Worm (Caenorhabditis elegans) whole organism, mixed stage, embryonic: ENCODE results near the gene str-32.
"Not testable (repeated sequence)": the region's sequence is repeated elsewhere in the genome, so short reads cannot be mapped to it uniquely, and the experiment has no call there.

ENCODE experiments used
- M03D4.4 ChIP-seq: sonication (generic microtip); optimal IDR thresholded peaks from 2 replicates; lab custom pipeline; 2017; ENCODE audit warnings: mild to moderate bottlenecking, missing genetic modification characterization, missing compliant biosample characterization
- bed-3 ChIP-seq: fragments of 200-800 bp; sonication (Bioruptor generic); optimal IDR thresholded peaks from 3 replicates; lab custom pipeline; 2018; ENCODE audit warnings: mild to moderate bottlenecking, missing genetic modification characterization, moderate library complexity, missing compliant biosample characterization
- blmp-1 ChIP-seq: fragments of 150-350 bp; optimal IDR thresholded peaks from 2 replicates; lab custom pipeline; 2014; ENCODE audit warnings: missing biosample characterization, missing genetic modification characterization
- ceh-39 ChIP-seq: fragments of 150-350 bp; optimal IDR thresholded peaks from 2 replicates; lab custom pipeline; 2014; ENCODE audit warnings: missing biosample characterization, missing genetic modification characterization
- ceh-83 ChIP-seq: fragments of 200-800 bp; sonication (Bioruptor generic); optimal IDR thresholded peaks from 2 replicates; lab custom pipeline; 2018; ENCODE audit warnings: mild to moderate bottlenecking, missing genetic modification characterization, missing compliant biosample characterization
- ces-1 ChIP-seq: fragments of 150-350 bp; optimal IDR thresholded peaks from 2 replicates; lab custom pipeline; 2014; ENCODE audit warnings: missing biosample characterization, missing genetic modification reagents, missing genetic modification characterization
- cnd-1 ChIP-seq: fragments of 200-800 bp; sonication (Bioruptor generic); optimal IDR thresholded peaks from 2 replicates; lab custom pipeline; 2018; ENCODE audit warnings: mild to moderate bottlenecking, missing genetic modification characterization, missing compliant biosample characterization
- drap-1 ChIP-seq: fragments of 200-800 bp; sonication (Bioruptor generic); optimal IDR thresholded peaks from 3 replicates; lab custom pipeline; 2018; ENCODE audit warnings: mild to moderate bottlenecking, missing genetic modification characterization, missing compliant biosample characterization
- elt-1 ChIP-seq: sonication (generic microtip); optimal IDR thresholded peaks from 2 replicates; lab custom pipeline; 2017; ENCODE audit warnings: missing genetic modification characterization, mild to moderate bottlenecking, missing compliant biosample characterization, antibody characterized with exemption, moderate library complexity, borderline replicate concordance; ENCODE audit not compliant: insufficient read depth
- elt-3 ChIP-seq: fragments of 150-350 bp; optimal IDR thresholded peaks from 2 replicates; lab custom pipeline; 2014; ENCODE audit warnings: missing biosample characterization, missing genetic modification characterization
- flh-1 ChIP-seq: fragments of 200-800 bp; sonication (Bioruptor generic); optimal IDR thresholded peaks from 2 replicates; lab custom pipeline; 2018; ENCODE audit warnings: mild to moderate bottlenecking, missing genetic modification characterization, moderate library complexity, missing compliant biosample characterization
- ham-2 ChIP-seq: fragments of 200-800 bp; sonication (Bioruptor generic); optimal IDR thresholded peaks from 2 replicates; lab custom pipeline; 2018; ENCODE audit warnings: mild to moderate bottlenecking, missing genetic modification characterization, missing compliant biosample characterization
- hlh-1 ChIP-seq: fragments of 150-350 bp; optimal IDR thresholded peaks from 2 replicates; lab custom pipeline; 2014; ENCODE audit warnings: missing biosample characterization, missing genetic modification reagents, missing genetic modification characterization
- lin-13 ChIP-seq: fragments of 150-350 bp; optimal IDR thresholded peaks from 2 replicates; lab custom pipeline; 2014; ENCODE audit warnings: missing biosample characterization, missing genetic modification characterization
- lin-32 ChIP-seq: fragments of 200-800 bp; sonication (Bioruptor generic); optimal IDR thresholded peaks from 2 replicates; lab custom pipeline; 2018; ENCODE audit warnings: mild to moderate bottlenecking, missing genetic modification characterization, missing compliant biosample characterization
- lsy-2 ChIP-seq: fragments of 150-350 bp; optimal IDR thresholded peaks from 2 replicates; lab custom pipeline; 2014; ENCODE audit warnings: missing biosample characterization, missing genetic modification characterization
- mab-5 ChIP-seq: fragments of 150-350 bp; optimal IDR thresholded peaks from 2 replicates; lab custom pipeline; 2014; ENCODE audit warnings: missing biosample characterization, missing genetic modification characterization
- mep-1 ChIP-seq: fragments of 150-350 bp; optimal IDR thresholded peaks from 2 replicates; lab custom pipeline; 2017; ENCODE audit warnings: missing biosample characterization, missing genetic modification reagents, missing genetic modification characterization, inconsistent platforms
- mls-2 ChIP-seq: sonication (generic microtip); optimal IDR thresholded peaks from 2 replicates; lab custom pipeline; 2016; ENCODE audit warnings: mild to moderate bottlenecking, missing genetic modification characterization, moderate library complexity, missing compliant biosample characterization
- nhr-12 ChIP-seq: fragments of 150-350 bp; optimal IDR thresholded peaks from 2 replicates; lab custom pipeline; 2014; ENCODE audit warnings: missing biosample characterization, missing genetic modification characterization
- nhr-2 ChIP-seq: fragments of 150-350 bp; optimal IDR thresholded peaks from 2 replicates; lab custom pipeline; 2014; ENCODE audit warnings: missing biosample characterization, missing genetic modification characterization
- nhr-237 ChIP-seq: fragments of 150-350 bp; optimal IDR thresholded peaks from 2 replicates; lab custom pipeline; 2014; ENCODE audit warnings: missing biosample characterization, missing genetic modification characterization
- nhr-76 ChIP-seq: sonication (generic microtip); optimal IDR thresholded peaks from 2 replicates; lab custom pipeline; 2017; ENCODE audit warnings: missing biosample characterization, missing genetic modification characterization
- pha-4 ChIP-seq: fragments of 150-350 bp; optimal IDR thresholded peaks from 2 replicates; lab custom pipeline; 2018; ENCODE audit warnings: missing biosample characterization, missing genetic modification reagents, missing genetic modification characterization
- sem-2 ChIP-seq: fragments of 200-800 bp; sonication (Bioruptor generic); optimal IDR thresholded peaks from 2 replicates; lab custom pipeline; 2018; ENCODE audit warnings: mild to moderate bottlenecking, missing genetic modification characterization, missing compliant biosample characterization
- snpc-4 ChIP-seq: fragments of 150-350 bp; optimal IDR thresholded peaks from 2 replicates; lab custom pipeline; 2014; ENCODE audit warnings: missing biosample characterization, missing genetic modification characterization
- sptf-1 ChIP-seq: sonication (generic microtip); optimal IDR thresholded peaks from 2 replicates; lab custom pipeline; 2017; ENCODE audit warnings: mild to moderate bottlenecking, missing genetic modification characterization, moderate library complexity, missing compliant biosample characterization
- tbx-8 ChIP-seq: fragments of 200-800 bp; sonication (Bioruptor generic); optimal IDR thresholded peaks from 2 replicates; lab custom pipeline; 2018; ENCODE audit warnings: mild to moderate bottlenecking, missing genetic modification characterization, moderate library complexity, missing compliant biosample characterization
- unc-120 ChIP-seq: sonication (generic microtip); optimal IDR thresholded peaks from 2 replicates; lab custom pipeline; 2017; ENCODE audit warnings: missing genetic modification characterization, missing compliant biosample characterization; ENCODE audit not compliant: poor library complexity, severe bottlenecking
- unc-39 ChIP-seq: fragments of 150-350 bp; optimal IDR thresholded peaks from 2 replicates; lab custom pipeline; 2014; ENCODE audit warnings: missing biosample characterization, missing genetic modification characterization
- unc-62 ChIP-seq: fragments of 150-350 bp; optimal IDR thresholded peaks from 2 replicates; lab custom pipeline; 2014; ENCODE audit warnings: missing biosample characterization, missing genetic modification reagents, missing genetic modification characterization
- zip-8 ChIP-seq: fragments of 150-350 bp; optimal IDR thresholded peaks from 2 replicates; lab custom pipeline; 2014; ENCODE audit warnings: missing biosample characterization, missing genetic modification characterization

Gene str-32

ce11 chrV:4905953-4906352, 24.7 kb upstream of the str-32 start, which contains the start of gene ugt-14:
Gene ugt-14 (plus strand): TSS chrV:4906253.
- no peak for TF ChIP-seq M03D4.4 (tag; lab: Kevin White, UChicago)
- no peak for TF ChIP-seq unc-62 (GFP tag; lab: Kevin White, UChicago)
- no peak for TF ChIP-seq ces-1
- TF ChIP-seq lsy-2 (tag; lab: Kevin White, UChicago) = no peak
- TF ChIP-seq unc-120 (tag; lab: Kevin White, UChicago) = no peak
- no peak for TF ChIP-seq mls-2 (tag; lab: Kevin White, UChicago)

DNA sequence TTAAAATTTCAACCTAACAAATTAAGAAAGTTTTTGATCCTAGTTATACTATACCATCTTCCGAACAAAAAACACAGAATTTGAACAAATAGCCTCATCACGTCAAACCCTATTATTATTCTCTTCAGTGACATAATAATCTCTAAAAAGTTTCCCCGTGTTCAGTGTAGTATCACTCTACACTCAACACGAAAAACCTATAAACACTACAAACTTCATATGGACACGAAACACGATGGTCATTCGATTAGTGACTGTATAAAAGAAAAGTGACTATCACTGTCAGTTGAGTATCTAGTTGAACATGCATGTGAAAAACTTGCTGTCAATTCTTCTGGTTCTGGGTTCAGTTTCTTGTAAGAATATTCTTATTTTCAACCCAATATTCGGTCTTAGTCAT, 22.4 kb upstream of the str-32 start, which contains the start of gene ugt-8:
ugt-8 (plus strand) TSS at position 235 of the 400 bp plus-strand sequence.
- no peak for TF ChIP-seq nhr-2 (tag; lab: Kevin White, UChicago)
- no peak for TF ChIP-seq unc-120 (tag; lab: Kevin White, UChicago)
- no peak for TF ChIP-seq unc-62 (GFP tag; lab: Kevin White, UChicago)
- TF ChIP-seq ham-2 (GFP tag; lab: Kevin White, UChicago) = no peak
- no peak for TF ChIP-seq ceh-83 (GFP tag; lab: Kevin White, UChicago)
- no peak for TF ChIP-seq blmp-1 (tag; lab: Kevin White, UChicago)
- no peak for TF ChIP-seq mep-1 (tag; lab: Kevin White, UChicago)
- no peak for TF ChIP-seq nhr-237 (tag; lab: Kevin White, UChicago)
- TF ChIP-seq cnd-1 (tag; lab: Kevin White, UChicago) = no peak
- no peak for TF ChIP-seq lin-32 (GFP tag; lab: Kevin White, UChicago)
- no peak for TF ChIP-seq M03D4.4 (tag; lab: Kevin White, UChicago)
- TF ChIP-seq ceh-39 = no peak
- no peak for TF ChIP-seq zip-8 (tag; lab: Kevin White, UChicago)

- TF ChIP-seq lsy-2 (tag; lab: Kevin White, UChicago) = no peak
- no peak for TF ChIP-seq lin-32 (GFP tag; lab: Kevin White, UChicago)
- TF ChIP-seq drap-1 (GFP tag; lab: Kevin White, UChicago) = no peak
- no peak for TF ChIP-seq hlh-1
- no peak for TF ChIP-seq nhr-76 (tag; lab: Kevin White, UChicago)
- no peak for TF ChIP-seq elt-3
- no peak for TF ChIP-seq tbx-8 (GFP tag; lab: Kevin White, UChicago)
- no peak for TF ChIP-seq flh-1
- no peak for TF ChIP-seq unc-39 (tag; lab: Kevin White, UChicago)
- no peak for TF ChIP-seq nhr-2 (tag; lab: Kevin White, UChicago)
- TF ChIP-seq lin-13 (tag; lab: Kevin White, UChicago) = no peak
- TF ChIP-seq unc-62 (GFP tag; lab: Kevin White, UChicago) = no peak
- no peak for TF ChIP-seq elt-1 (tag; lab: Kevin White, UChicago)
- TF ChIP-seq nhr-12 (tag; lab: Kevin White, UChicago) = no peak
- TF ChIP-seq cnd-1 (tag; lab: Kevin White, UChicago) = no peak
- no peak for TF ChIP-seq M03D4.4 (tag; lab: Kevin White, UChicago)
- TF ChIP-seq sptf-1 (tag; lab: Kevin White, UChicago) = no peak
- no peak for TF ChIP-seq zip-8 (tag; lab: Kevin White, UChicago)
Observed at ce11 chrV:4901074-4901473, 19.8 kb upstream of the str-32 start, which contains the start of gene ugt-67. Gene ugt-67 (plus strand): TSS chrV:4901374.

DNA sequence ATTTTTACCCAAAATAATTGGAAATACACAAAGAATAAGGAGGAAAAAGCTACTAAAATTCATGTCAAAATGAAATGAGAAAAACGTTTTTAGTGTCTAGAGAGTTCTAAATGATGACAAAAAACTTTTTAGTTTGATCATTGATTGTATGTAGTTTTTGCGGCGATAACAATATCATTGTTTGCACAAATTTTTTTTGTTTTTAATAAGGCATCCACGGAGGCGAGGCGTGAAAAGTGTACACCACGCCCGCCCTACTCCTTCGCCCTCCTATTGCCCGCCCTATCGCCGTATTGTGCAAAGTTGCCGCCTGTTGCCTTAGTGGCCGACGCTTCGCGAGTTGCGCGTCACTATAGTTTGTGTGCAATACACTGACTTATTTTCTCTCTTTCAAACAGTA, 18.7 kb upstream of the str-32 start, which contains the start of gene ugt-10:
ugt-10 (minus strand) TSS at position 101 of the 400 bp plus-strand sequence.
- not testable (repeated sequence) for TF ChIP-seq mab-5 (tag; lab: Kevin White, UChicago); bed-3 (GFP tag; lab: Kevin White, UChicago); snpc-4 (tag; lab: Kevin White, UChicago)

ce11 chrV:4895744-4896143, 14.5 kb upstream of the str-32 start, which contains the start of gene ugt-9:
Gene ugt-9 (plus strand): TSS chrV:4896048.
- TF ChIP-seq flh-1 (no peak), zip-8 (tag; lab: Kevin White, UChicago) (no peak), unc-62 (GFP tag; lab: Kevin White, UChicago) (no peak), unc-39 (tag; lab: Kevin White, UChicago) (no peak), elt-3 (no peak), lin-13 (tag; lab: Kevin White, UChicago) (no peak), mep-1 (tag; lab: Kevin White, UChicago) (no peak), cnd-1 (tag; lab: Kevin White, UChicago) (no peak), nhr-12 (tag; lab: Kevin White, UChicago) (no peak), mab-5 (tag; lab: Kevin White, UChicago) (no peak), pha-4 (tag; lab: Kevin White, UChicago) (no peak), ces-1 (no peak), ceh-39 (no peak), sem-2 (GFP tag; lab: Kevin White, UChicago) (no peak), blmp-1 (tag; lab: Kevin White, UChicago) (no peak), nhr-2 (tag; lab: Kevin White, UChicago) (no peak), hlh-1 (no peak)
